Worm (Caenorhabditis elegans): Measurements from ENCODE around the gene flp-7.

The flp-7 gene

ce11 chrX:5852113-5852512 is 33.6 kb upstream of the flp-7 start:
- TF ChIP-seq ham-2 (GFP tag; optimal IDR thresholded peaks at IDR 0.05) = no peak
- TF ChIP-seq lsy-2 (tag; optimal IDR thresholded peaks at IDR 0.05) = no peak
- TF ChIP-seq lin-13 (tag; optimal IDR thresholded peaks at IDR 0.05) = no peak
- TF ChIP-seq ceh-39 (tag; optimal IDR thresholded peaks at IDR 0.05) = no peak
- TF ChIP-seq hlh-1 (tag; optimal IDR thresholded peaks at IDR 0.05) = no peak
- no peak for TF ChIP-seq sem-2 (GFP tag; optimal IDR thresholded peaks at IDR 0.05)
- TF ChIP-seq ceh-43 (GFP tag; optimal IDR thresholded peaks at IDR 0.05) = no peak
- no peak for TF ChIP-seq ces-1 (GFP tag; optimal IDR thresholded peaks at IDR 0.05)
- no peak for TF ChIP-seq snpc-4 (tag; optimal IDR thresholded peaks at IDR 0.05)
- no peak for TF ChIP-seq blmp-1 (tag; optimal IDR thresholded peaks at IDR 0.05)

DNA sequence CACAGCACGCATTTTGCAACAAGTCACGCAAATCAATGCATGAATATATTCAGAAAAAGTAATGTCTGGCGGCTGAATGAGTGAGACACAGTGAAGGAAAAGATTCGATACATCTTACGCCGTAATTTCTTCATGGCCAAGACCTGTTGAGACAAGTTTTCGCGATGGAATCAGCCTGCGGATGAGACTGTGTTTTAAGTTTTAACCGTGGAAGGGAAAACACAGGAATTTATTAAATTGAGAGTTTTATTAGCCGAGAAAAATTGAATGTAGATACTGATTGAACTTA is 31.6 kb upstream of the flp-7 start, which contains the start of gene hog-1:
TSS of gene hog-1 (minus strand) at position 101 of the 289 bp plus-strand sequence.
- TF ChIP-seq nhr-237 (tag; optimal IDR thresholded peaks at IDR 0.05) = no peak
- no peak for TF ChIP-seq mls-2 (tag; optimal IDR thresholded peaks at IDR 0.05)
- TF ChIP-seq unc-39 (tag; optimal IDR thresholded peaks at IDR 0.05) = no peak
- no peak for TF ChIP-seq mab-5 (tag; optimal IDR thresholded peaks at IDR 0.05)
- no peak for TF ChIP-seq lin-13 (tag; optimal IDR thresholded peaks at IDR 0.05)
- TF ChIP-seq mep-1 (tag; optimal IDR thresholded peaks at IDR 0.05) = no peak
- no peak for TF ChIP-seq ces-1 (GFP tag; optimal IDR thresholded peaks at IDR 0.05)
- TF ChIP-seq lin-32 (GFP tag; optimal IDR thresholded peaks at IDR 0.05) = no peak
- TF ChIP-seq M03D4.4 (tag; optimal IDR thresholded peaks at IDR 0.05) = no peak
- no peak for TF ChIP-seq nhr-12 (tag; optimal IDR thresholded peaks at IDR 0.05)
- no peak for TF ChIP-seq bed-3 (GFP tag; optimal IDR thresholded peaks at IDR 0.05)
- no peak for TF ChIP-seq ceh-39 (tag; optimal IDR thresholded peaks at IDR 0.05)
- TF ChIP-seq snpc-4 (tag; optimal IDR thresholded peaks at IDR 0.05) = no peak

- TF ChIP-seq elt-1 (tag; optimal IDR thresholded peaks at IDR 0.05; ENCODE audit: borderline replicate concordance, insufficient read depth) (no peak), unc-62 (GFP tag; optimal IDR thresholded peaks at IDR 0.05) (peak; percentile 76), sem-2 (GFP tag; optimal IDR thresholded peaks at IDR 0.05) (no peak), ceh-39 (tag; optimal IDR thresholded peaks at IDR 0.05) (no peak), nhr-12 (tag; optimal IDR thresholded peaks at IDR 0.05) (no peak)
Observed at ce11 chrX:5854452-5855234, 31.0 kb upstream of the flp-7 start.

- TF ChIP-seq ces-1 (GFP tag; optimal IDR thresholded peaks at IDR 0.05) (peak; percentile 77), lsy-2 (tag; optimal IDR thresholded peaks at IDR 0.05) (no peak), bed-3 (GFP tag; optimal IDR thresholded peaks at IDR 0.05) (no peak)
Observed at ce11 chrX:5859161-5859560, 26.5 kb upstream of the flp-7 start.

- no peak for TF ChIP-seq ceh-39 (tag; optimal IDR thresholded peaks at IDR 0.05)
- no peak for TF ChIP-seq cnd-1 (tag; optimal IDR thresholded peaks at IDR 0.05)
- TF ChIP-seq drap-1 (GFP tag; optimal IDR thresholded peaks at IDR 0.05) = no peak
- no peak for TF ChIP-seq unc-120 (tag; optimal IDR thresholded peaks at IDR 0.05; ENCODE audit: poor library complexity, severe bottlenecking)
- no peak for TF ChIP-seq flh-1 (GFP tag; optimal IDR thresholded peaks at IDR 0.05)
- no peak for TF ChIP-seq ceh-83 (GFP tag; optimal IDR thresholded peaks at IDR 0.05)
- TF ChIP-seq lsy-2 (tag; optimal IDR thresholded peaks at IDR 0.05) = no peak
- TF ChIP-seq nhr-2 (tag; optimal IDR thresholded peaks at IDR 0.05) = no peak
- no peak for TF ChIP-seq sptf-1 (tag; optimal IDR thresholded peaks at IDR 0.05)
- no peak for TF ChIP-seq elt-1 (tag; optimal IDR thresholded peaks at IDR 0.05; ENCODE audit: borderline replicate concordance, insufficient read depth)
- TF ChIP-seq elt-3 (tag; optimal IDR thresholded peaks at IDR 0.05) = no peak
- no peak for TF ChIP-seq unc-62 (GFP tag; optimal IDR thresholded peaks at IDR 0.05)
- TF ChIP-seq hlh-1 (tag; optimal IDR thresholded peaks at IDR 0.05) = no peak
- TF ChIP-seq M03D4.4 (tag; optimal IDR thresholded peaks at IDR 0.05) = no peak
- no peak for TF ChIP-seq blmp-1 (tag; optimal IDR thresholded peaks at IDR 0.05)
- no peak for TF ChIP-seq unc-39 (tag; optimal IDR thresholded peaks at IDR 0.05)
- TF ChIP-seq mls-2 (tag; optimal IDR thresholded peaks at IDR 0.05) = no peak
Observed at ce11 chrX:5862408-5862807, 23.3 kb upstream of the flp-7 start, which contains the start of gene ctbp-1. ctbp-1 (plus strand) TSS chrX:5862708.

ce11 chrX:5868030-5868429 is 17.6 kb upstream of the flp-7 start:
- no peak for TF ChIP-seq mep-1 (tag; optimal IDR thresholded peaks at IDR 0.05)
- TF ChIP-seq nhr-28 (tag; optimal IDR thresholded peaks at IDR 0.05) = no peak
- no peak for TF ChIP-seq tbx-8 (GFP tag; optimal IDR thresholded peaks at IDR 0.05)
- no peak for TF ChIP-seq nhr-2 (tag; optimal IDR thresholded peaks at IDR 0.05)
- no peak for TF ChIP-seq nhr-237 (tag; optimal IDR thresholded peaks at IDR 0.05)
- no peak for TF ChIP-seq elt-1 (tag; optimal IDR thresholded peaks at IDR 0.05; ENCODE audit: borderline replicate concordance, insufficient read depth)
- no peak for TF ChIP-seq lin-32 (GFP tag; optimal IDR thresholded peaks at IDR 0.05)
- no peak for TF ChIP-seq ceh-39 (tag; optimal IDR thresholded peaks at IDR 0.05)
- TF ChIP-seq ham-2 (GFP tag; optimal IDR thresholded peaks at IDR 0.05) = no peak
- no peak for TF ChIP-seq ces-1 (GFP tag; optimal IDR thresholded peaks at IDR 0.05)
- no peak for TF ChIP-seq mab-5 (tag; optimal IDR thresholded peaks at IDR 0.05)
- TF ChIP-seq ceh-43 (GFP tag; optimal IDR thresholded peaks at IDR 0.05) = no peak
- TF ChIP-seq nhr-12 (tag; optimal IDR thresholded peaks at IDR 0.05) = no peak
- TF ChIP-seq bed-3 (GFP tag; optimal IDR thresholded peaks at IDR 0.05) = no peak
- no peak for TF ChIP-seq pha-4 (tag; optimal IDR thresholded peaks at IDR 0.05)
- TF ChIP-seq lin-13 (tag; optimal IDR thresholded peaks at IDR 0.05) = no peak
- no peak for TF ChIP-seq flh-1 (GFP tag; optimal IDR thresholded peaks at IDR 0.05)
- TF ChIP-seq sem-2 (GFP tag; optimal IDR thresholded peaks at IDR 0.05) = no peak
- TF ChIP-seq mls-2 (tag; optimal IDR thresholded peaks at IDR 0.05) = no peak
- no peak for TF ChIP-seq hlh-1 (tag; optimal IDR thresholded peaks at IDR 0.05)
